Worm (Caenorhabditis elegans) whole organism, early embryonic: ENCODE measurements around the gene K10F12.7.

Experiments
- B0310.2 ChIP-seq: sonication (generic microtip); optimal IDR thresholded peaks from 2 replicates; lab custom pipeline; 2016; ENCODE audit warnings: mild to moderate bottlenecking, missing genetic modification characterization, missing compliant biosample characterization
- F13C5.2 ChIP-seq: sonication (generic microtip); optimal IDR thresholded peaks from 2 replicates; lab custom pipeline; 2017; ENCODE audit warnings: mild to moderate bottlenecking, missing genetic modification characterization, inconsistent platforms, missing compliant biosample characterization
- aly-1 ChIP-seq: sonication (generic microtip); optimal IDR thresholded peaks from 2 replicates; lab custom pipeline; 2016; ENCODE audit warnings: missing genetic modification characterization, missing compliant biosample characterization
- ama-1 ChIP-seq: fragments of 150-350 bp; optimal IDR thresholded peaks from 2 replicates; lab custom pipeline; 2014
- ceh-13 ChIP-seq: fragments of 200-800 bp; sonication (Bioruptor generic); optimal IDR thresholded peaks from 2 replicates; lab custom pipeline; 2018; ENCODE audit warnings: mild to moderate bottlenecking, missing genetic modification characterization, missing compliant biosample characterization
- ceh-36 ChIP-seq: sonication (generic microtip); optimal IDR thresholded peaks from 2 replicates; lab custom pipeline; 2016; ENCODE audit warnings: missing genetic modification characterization, inconsistent platforms, missing compliant biosample characterization
- ets-7 ChIP-seq: sonication (generic microtip); optimal IDR thresholded peaks from 2 replicates; lab custom pipeline; 2016; ENCODE audit warnings: missing genotype, missing genetic modification characterization, missing compliant biosample characterization
- flt-1 ChIP-seq: fragments of 200-800 bp; sonication (Bioruptor generic); IDR thresholded peaks from 2 replicates; pipeline ENCODE4 v1.3.6; 2022; ENCODE audit warnings: missing genetic modification characterization, missing compliant biosample characterization
- hmbx-1 ChIP-seq: sonication (generic microtip); optimal IDR thresholded peaks from 2 replicates; lab custom pipeline; 2016; ENCODE audit warnings: mild to moderate bottlenecking, missing genetic modification characterization, missing compliant biosample characterization
- hmg-4 ChIP-seq: fragments of 200-800 bp; sonication (Bioruptor generic); optimal IDR thresholded peaks from 2 replicates; lab custom pipeline; 2018; ENCODE audit warnings: mild to moderate bottlenecking, missing genetic modification characterization, missing compliant biosample characterization
- hnd-1 ChIP-seq: sonication (generic microtip); optimal IDR thresholded peaks from 2 replicates; lab custom pipeline; 2016; ENCODE audit warnings: missing genetic modification characterization, missing compliant biosample characterization
- pes-1 ChIP-seq: fragments of 200-800 bp; sonication (Bioruptor generic); IDR thresholded peaks from 2 replicates; pipeline ENCODE4 v1.3.6; 2022; ENCODE audit warnings: missing genetic modification reagents, missing genetic modification characterization, missing compliant biosample characterization
- scrt-1 ChIP-seq: fragments of 200-800 bp; sonication (Bioruptor generic); IDR thresholded peaks from 2 replicates; pipeline ENCODE4 v1.3.6; 2022; ENCODE audit warnings: missing genetic modification characterization, missing compliant biosample characterization
- sea-1 ChIP-seq: fragments of 200-800 bp; sonication (Bioruptor generic); conservative IDR thresholded peaks from 2 replicates; pipeline ENCODE4 v1.3.6; 2022; ENCODE audit warnings: missing genetic modification characterization, missing compliant biosample characterization
- tbx-11 ChIP-seq: fragments of 200-800 bp; sonication (Bioruptor generic); IDR thresholded peaks from 2 replicates; pipeline ENCODE4 v1.3.6; 2022; ENCODE audit warnings: missing genetic modification characterization, missing compliant biosample characterization
- tbx-37 ChIP-seq: fragments of 200-800 bp; sonication (Bioruptor generic); conservative IDR thresholded peaks from 2 replicates; pipeline ENCODE4 v1.3.6; 2022; ENCODE audit warnings: missing genetic modification reagents, missing genetic modification characterization, missing compliant biosample characterization
- tra-4 ChIP-seq: sonication (generic microtip); optimal IDR thresholded peaks from 2 replicates; lab custom pipeline; 2017; ENCODE audit warnings: missing genetic modification characterization, missing compliant biosample characterization

The K10F12.7 gene

DNA sequence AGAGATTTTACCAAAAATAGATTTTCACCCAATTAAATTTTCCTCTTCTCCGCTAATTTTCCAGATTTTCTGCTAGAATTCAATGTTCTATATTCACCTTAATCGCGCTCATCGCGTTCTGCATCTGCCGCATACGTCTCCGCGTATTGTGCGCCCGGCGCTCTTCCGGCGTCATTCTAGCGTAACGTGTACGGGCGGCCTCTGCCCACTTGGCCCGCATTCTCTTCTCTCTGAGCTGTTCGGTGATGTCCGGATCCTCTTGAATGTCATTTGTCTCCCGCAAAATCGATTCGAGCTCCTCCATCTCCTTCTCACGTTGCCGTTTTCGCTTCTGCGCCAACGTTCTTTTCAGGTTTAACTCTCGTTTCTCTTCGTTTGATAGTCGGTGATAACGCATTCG lies 35.4 kb downstream of the K10F12.7 start:
- TF ChIP-seq B0310.2 (tag; lab: Kevin White, UChicago), result no peak
- TF ChIP-seq scrt-1 (GFP tag; lab: Robert Waterston, UW), result no peak
- no peak for TF ChIP-seq flt-1 (GFP tag; lab: Robert Waterston, UW)
- TF ChIP-seq ceh-36 (tag; lab: Kevin White, UChicago), result no peak
- no peak for TF ChIP-seq tbx-37 (GFP tag; lab: Robert Waterston, UW)
- peak; percentile 39 for TF ChIP-seq hmg-4 (GFP tag; lab: Kevin White, UChicago)

DNA sequence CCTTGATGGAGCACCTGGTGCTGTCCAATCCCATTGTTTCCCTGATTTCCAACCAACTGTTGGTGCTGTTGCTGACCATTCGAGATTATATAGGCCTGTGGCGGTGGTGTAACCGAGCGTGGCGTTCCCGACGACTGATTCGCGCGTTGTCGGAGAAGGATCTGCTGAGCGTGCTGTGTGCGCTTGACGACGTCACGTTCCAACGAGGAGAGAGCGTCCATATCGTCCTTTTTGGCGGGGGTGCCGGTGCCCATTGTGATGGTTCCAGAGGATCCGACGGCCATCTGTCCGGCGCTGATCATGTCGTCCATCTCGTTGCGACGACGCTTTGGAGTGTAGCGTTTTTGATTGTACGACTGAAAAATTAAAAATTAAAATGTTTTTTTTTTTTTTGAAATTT lies 36.9 kb downstream of the K10F12.7 start:
- TF ChIP-seq hmg-4 (GFP tag; lab: Kevin White, UChicago), result peak; percentile 3
- no peak for TF ChIP-seq ceh-13 (GFP tag; lab: Kevin White, UChicago)
- TF ChIP-seq scrt-1 (GFP tag; lab: Robert Waterston, UW), result no peak
- TF ChIP-seq ets-7, result no peak

DNA sequence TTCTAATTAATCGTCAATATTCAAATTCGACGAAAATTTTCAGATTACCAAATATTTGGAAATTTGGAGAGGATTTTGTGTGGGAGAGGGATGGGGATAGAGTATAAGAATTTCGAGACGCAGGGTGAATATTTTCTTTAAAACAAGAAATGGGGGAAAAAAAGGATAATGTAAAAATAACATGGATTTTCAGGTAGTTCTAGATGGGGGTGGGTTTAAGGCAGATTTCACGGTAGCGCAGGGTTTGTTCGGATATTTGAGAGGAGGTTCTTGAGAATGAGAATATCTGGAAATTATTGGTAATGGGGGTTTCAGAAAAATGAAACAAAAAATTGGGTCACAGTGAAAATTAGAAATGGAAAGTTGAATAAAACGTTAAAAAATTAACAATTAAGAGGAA lies 38.0 kb downstream of the K10F12.7 start:
- TF ChIP-seq ceh-13 (GFP tag; lab: Kevin White, UChicago), result no peak
- no peak for TF ChIP-seq flt-1 (GFP tag; lab: Robert Waterston, UW)
- TF ChIP-seq scrt-1 (GFP tag; lab: Robert Waterston, UW), result no peak
- no peak for TF ChIP-seq tra-4
- TF ChIP-seq hmg-4 (GFP tag; lab: Kevin White, UChicago), result no peak
- TF ChIP-seq pes-1 (GFP tag; lab: Robert Waterston, UW), result 0 out of 2 replicates have a peak, but pooled peaks have one; percentile 28

DNA sequence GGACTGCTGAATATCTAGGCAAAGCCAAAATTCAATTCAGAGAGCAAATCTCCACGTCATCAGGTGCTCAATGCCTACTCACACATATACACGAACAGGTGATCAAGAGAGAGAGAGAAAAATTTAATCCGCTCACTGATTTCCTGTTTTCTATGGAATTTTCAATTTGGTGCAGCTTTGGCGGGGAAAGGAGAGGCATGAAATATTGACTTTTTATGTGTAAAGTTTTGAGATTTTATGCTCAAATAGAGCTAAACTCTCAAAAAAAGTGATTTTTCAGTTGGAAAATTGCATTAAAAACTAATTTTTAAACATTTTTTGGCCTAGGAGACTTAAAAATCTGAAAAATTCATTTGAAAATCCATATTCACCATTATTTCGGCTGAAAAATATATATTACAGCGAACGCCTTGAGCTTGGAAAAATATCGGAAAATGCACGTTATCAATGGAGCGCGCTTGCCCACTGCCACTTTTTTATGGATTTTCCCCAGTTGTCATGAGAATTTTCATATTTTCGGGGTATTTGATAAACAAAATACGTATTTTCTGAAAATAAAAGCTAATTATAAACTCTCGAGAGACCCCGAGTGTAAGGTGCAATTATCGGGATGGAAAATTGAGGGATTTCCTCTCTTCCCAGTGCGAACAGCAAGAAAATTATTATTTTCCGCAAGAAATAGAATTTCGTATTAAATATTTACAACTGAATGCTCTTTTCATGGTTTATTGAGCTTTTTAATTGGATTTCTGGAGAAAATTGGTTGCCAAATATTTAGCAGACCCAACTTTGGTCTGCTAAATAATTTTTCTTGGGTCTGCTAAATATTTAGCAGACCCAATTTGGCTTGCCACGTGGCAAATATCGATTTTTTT lies 38.8 kb downstream of the K10F12.7 start:
- TF ChIP-seq ama-1, result peak; percentile 54
- peak; percentile 19 for TF ChIP-seq F13C5.2 (tag; lab: Kevin White, UChicago)
- TF ChIP-seq hnd-1, result peak; percentile 2
- TF ChIP-seq hmbx-1 (tag; lab: Kevin White, UChicago), result no peak
- TF ChIP-seq B0310.2 (tag; lab: Kevin White, UChicago), result peak; percentile 27

DNA sequence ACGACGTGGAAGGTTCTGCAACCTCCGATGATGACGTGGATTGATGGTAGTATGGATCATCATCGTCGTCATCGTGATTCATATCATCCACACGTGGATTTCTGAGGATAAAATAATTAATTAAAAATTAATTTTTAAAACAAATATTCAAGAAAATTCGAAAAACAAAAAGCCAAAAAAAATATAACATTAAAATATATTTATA lies 39.3 kb downstream of the K10F12.7 start, which contains the start of gene Y50D7A.8:
Gene Y50D7A.8 (minus strand): TSS at position 101 of the 205 bp plus-strand sequence.
- TF ChIP-seq aly-1 (tag; lab: Kevin White, UChicago) (no peak), sea-1 (GFP tag; lab: Robert Waterston, UW) (no peak), flt-1 (GFP tag; lab: Robert Waterston, UW) (no peak), tbx-11 (GFP tag; lab: Robert Waterston, UW) (no peak), ama-1 (no peak)
